Fruit fly (Drosophila melanogaster): ENCODE results near the gene Osi8.

DNA sequence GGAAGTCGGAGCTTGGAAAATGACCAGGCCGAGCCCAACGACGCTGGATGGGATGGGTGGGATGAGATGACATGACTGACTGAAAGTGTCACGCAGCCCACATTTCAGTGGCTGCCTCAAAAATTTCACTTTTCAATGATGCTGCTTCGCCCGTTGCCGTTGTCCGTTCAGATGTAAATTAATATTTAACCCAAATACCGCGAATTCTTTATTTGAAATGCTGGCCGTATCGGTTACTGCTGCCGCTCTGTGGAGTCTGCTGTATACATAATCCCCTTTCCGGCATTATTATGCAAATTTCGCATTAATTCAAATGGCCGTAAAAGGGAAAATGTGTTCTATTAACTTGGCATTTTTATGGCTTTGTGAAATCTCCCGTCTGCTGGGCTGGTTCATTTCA is 24.7 kb upstream of the Osi8 start:
- TF ChIP-seq psq (optimal IDR thresholded peaks at IDR 0.05) (no peak), pan (optimal IDR thresholded peaks at IDR 0.05) (no peak)

All from whole organism.